Worm (Caenorhabditis elegans) whole organism, midembryonic: ENCODE results near the gene ZK177.12.

ENCODE experiments used
- cog-1 ChIP-seq: sonication (generic microtip); optimal IDR thresholded peaks from 2 replicates; lab custom pipeline; 2016; ENCODE audit warnings: missing genetic modification characterization, missing compliant biosample characterization
- flt-1 ChIP-seq: fragments of 200-800 bp; sonication (Bioruptor generic); IDR thresholded peaks from 2 replicates; pipeline ENCODE4 v1.3.6; 2022; ENCODE audit warnings: missing genetic modification characterization, missing compliant biosample characterization
- med-1 ChIP-seq: sonication (generic microtip); optimal IDR thresholded peaks from 2 replicates; lab custom pipeline; 2017; ENCODE audit warnings: missing genetic modification characterization, mild to moderate bottlenecking, missing compliant biosample characterization, antibody characterized with exemption, missing genetic modification reagents; ENCODE audit not compliant: insufficient read depth
- tab-1 ChIP-seq: fragments of 200-800 bp; sonication (Bioruptor generic); IDR thresholded peaks from 2 replicates; pipeline ENCODE4 v1.3.6; 2022; ENCODE audit warnings: missing genetic modification characterization, missing compliant biosample characterization
- ztf-23 ChIP-seq: fragments of 200-800 bp; sonication (Bioruptor generic); IDR thresholded peaks from 2 replicates; pipeline ENCODE4 v1.3.6; 2022; ENCODE audit warnings: missing genetic modification reagents, missing genetic modification characterization, missing compliant biosample characterization

- TF ChIP-seq tab-1 (no peak), med-1 (GFP tag; lab: Kevin White, UChicago) (no peak), cog-1 (no peak), flt-1 (GFP tag; lab: Robert Waterston, UW) (no peak), ztf-23 (no peak)
Measured at ce11 chrII:5557134-5557533, 35.6 kb downstream of the ZK177.12 start.
